Worm (Caenorhabditis elegans) whole organism, L1 larva: Measurements from ENCODE around the gene col-13.

ENCODE experiments used
- hlh-17 ChIP-seq: fragments of 200-800 bp; sonication (Bioruptor generic); optimal IDR thresholded peaks from 2 replicates; lab custom pipeline; 2018; ENCODE audit warnings: missing genetic modification characterization, mild to moderate bottlenecking, missing compliant biosample characterization, moderate library complexity, borderline replicate concordance
- nhr-11 ChIP-seq: fragments of 150-350 bp; optimal IDR thresholded peaks from 2 replicates; lab custom pipeline; 2014; ENCODE audit warnings: missing biosample characterization, missing genetic modification characterization

DNA sequence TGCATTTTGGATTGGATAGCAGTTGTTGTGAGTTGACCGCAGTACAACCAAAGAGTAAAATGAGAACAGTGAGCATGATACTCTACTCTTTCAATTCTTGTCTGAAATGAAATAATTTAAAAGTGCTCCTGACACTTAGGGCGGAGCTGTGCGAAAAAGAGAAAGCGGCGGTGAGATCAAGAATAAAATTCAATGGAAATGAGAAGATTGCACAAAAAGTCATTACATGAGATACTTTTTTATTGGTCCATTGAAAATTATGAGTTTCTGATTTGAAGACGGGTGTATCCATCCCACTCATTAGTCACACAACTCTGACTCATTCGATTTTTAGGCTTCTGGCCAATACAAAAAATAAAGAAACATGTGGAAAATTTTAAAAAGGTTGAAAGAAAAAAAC, 35.5 kb upstream of the col-13 start, which contains the start of gene F22E12.1:
- TF ChIP-seq nhr-11 (tag; lab: Kevin White, UChicago): no peak
- no peak for TF ChIP-seq hlh-17 (GFP tag; lab: Kevin White, UChicago)
